Fruit fly (Drosophila melanogaster) whole organism, larva: ENCODE measurements around the gene CG6236.

Experiments
- noc ChIP-seq: fragments of 200-800 bp; sonication (Bioruptor generic); optimal IDR thresholded peaks from 3 replicates; lab custom pipeline; 2019; ENCODE audit warnings: missing biosample characterization, mild to moderate bottlenecking, missing genetic modification characterization, moderate library complexity

Gene CG6236

DNA sequence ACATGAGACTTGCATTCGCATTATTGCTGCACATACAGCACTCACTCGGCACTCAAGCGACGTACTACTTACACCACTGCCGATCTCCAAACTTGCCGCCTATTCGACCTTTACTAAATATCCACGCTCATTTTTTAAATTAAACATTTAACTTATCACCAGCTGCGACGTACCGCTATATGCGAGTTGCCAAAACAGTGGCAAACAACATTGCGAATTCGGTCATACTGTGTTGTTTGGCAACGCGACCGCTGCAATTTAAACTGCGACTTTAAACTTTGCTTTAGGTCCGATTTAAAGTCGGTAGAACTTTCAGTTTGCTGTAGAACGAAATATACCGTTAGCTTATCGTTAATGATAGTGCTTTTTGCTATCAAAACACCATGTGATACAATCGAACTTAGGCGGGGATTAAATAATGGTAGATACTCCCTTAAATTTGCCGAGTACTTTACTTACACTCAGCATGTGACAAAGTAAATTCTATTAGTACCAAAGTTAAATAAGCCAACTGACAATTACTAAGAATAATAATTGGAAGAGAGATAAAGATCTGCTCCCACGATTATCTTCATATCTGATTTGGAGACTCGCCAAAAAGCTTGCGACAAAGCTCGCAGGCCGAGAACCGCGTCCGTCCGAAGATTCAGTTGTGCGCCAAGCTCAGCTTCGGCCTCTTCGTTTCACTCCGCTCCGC is at the start of gene CG6236, which contains the start of gene ea:
CG6236 (minus strand) TSS at position 187 of the 697 bp plus-strand sequence.
ea (plus strand) TSS at position 647 of the 697 bp plus-strand sequence.
- no peak for TF ChIP-seq noc (tag; lab: Kevin White, UChicago)

DNA sequence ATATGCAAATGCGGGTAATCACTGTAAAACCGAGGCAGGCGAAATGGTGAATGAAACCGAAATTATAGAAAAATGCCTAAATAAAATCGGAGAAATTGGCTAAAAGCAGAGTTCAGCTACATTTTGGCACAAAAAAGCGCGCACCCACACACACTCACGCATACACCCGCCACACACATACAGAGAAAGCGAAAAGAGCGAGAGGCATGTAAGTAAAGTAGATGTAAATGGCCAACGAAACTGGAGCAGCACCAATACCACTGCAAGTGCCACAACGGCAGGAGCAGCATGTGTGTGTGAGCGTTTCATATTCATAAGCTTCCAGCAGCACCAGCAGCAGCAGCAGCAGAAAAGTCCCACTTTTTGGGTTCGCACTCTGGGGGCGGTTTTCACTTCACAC is 47.4 kb upstream of the CG6236 start:
- no peak for TF ChIP-seq noc (tag; lab: Kevin White, UChicago)

DNA sequence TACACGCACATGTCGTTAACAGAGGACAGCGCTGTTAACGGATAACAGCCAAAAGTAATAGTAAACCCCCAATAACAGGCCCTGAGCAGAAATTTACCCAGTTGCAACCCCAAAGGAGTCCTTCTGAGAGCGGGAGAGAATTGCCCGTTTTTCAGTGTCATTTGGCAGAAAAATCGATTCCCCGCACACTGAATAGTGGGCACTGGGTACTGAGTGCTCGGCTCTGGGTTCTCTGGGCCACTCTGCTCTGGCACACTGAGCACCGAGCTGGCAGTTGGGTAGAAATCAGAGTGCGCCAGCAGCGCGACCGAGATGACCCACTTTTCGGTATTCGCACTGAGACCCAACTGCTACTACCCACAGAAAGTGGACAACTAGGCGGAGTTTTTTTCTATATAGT is 46.3 kb upstream of the CG6236 start, which contains the start of gene Rbp:
Rbp (plus strand) TSS at position 239 of the 400 bp plus-strand sequence.
- TF ChIP-seq noc (tag; lab: Kevin White, UChicago), result no peak

DNA sequence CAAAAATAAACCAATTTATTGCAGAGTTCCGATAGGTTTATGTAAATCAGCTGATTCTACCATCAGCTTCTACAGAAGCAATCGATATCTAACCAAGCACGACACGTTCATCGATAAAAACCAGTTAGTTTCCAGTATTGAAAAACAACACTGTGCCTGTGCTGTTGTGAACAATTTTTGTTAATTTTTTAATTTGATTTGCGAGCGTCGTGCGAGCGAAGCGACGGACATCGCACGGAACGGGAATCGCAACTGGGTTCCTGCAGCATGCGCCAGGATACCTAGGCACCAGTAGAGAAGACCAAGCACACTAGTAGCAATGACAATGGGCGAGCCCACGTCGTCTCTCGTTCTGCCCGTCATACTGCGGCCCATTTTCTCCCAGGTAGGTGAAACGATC is 43.8 kb upstream of the CG6236 start, which contains the start of the genes Ccm3 and CG6136:
Ccm3 (plus strand) TSS at position 125 of the 400 bp plus-strand sequence.
CG6136 (minus strand) TSS at position 380 of the 400 bp plus-strand sequence.
- TF ChIP-seq noc (tag; lab: Kevin White, UChicago), result peak; percentile 52

DNA sequence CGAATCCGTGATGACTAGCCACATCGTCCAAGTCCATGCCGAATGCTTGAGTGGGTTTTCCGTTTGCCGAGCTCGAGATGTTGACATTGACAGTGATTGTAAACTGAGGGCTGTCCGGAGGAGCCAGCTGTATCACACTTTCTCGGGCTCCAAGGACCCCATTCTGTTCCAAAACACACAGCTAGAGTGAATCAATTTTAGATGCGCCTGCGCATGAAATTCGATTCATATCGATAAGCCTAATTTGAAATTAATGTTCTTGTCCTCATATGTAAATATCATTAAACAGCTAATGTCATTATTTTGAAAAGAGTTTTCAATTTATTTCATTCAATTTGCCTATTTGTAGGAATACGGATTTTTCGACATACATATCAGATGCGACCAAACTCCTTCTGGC is 41.7 kb upstream of the CG6236 start, which contains the start of gene CG14868:
CG14868 (minus strand) TSS at position 204 of the 400 bp plus-strand sequence.
- no peak for TF ChIP-seq noc (tag; lab: Kevin White, UChicago)

DNA sequence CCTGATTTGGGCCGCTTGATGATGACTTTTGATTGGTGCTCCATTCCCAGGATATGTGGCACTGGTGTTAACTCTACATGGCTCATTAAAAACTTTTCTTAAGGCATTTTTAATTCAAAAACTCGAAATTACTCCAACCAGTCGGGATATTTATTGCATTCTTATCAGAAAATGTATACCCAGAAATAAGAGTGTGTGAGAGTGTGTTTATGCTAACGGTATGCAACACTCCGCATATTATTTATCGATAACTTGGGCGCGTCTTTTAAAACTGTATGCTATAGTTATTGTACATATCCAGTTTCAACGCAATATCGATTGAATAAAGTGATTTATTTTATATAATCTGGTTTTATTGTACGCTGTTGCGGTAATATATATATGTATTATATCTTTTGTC is 39.4 kb upstream of the CG6236 start, which contains the start of gene CG34404:
CG34404 (minus strand) TSS at position 189 of the 400 bp plus-strand sequence.
- TF ChIP-seq noc (tag; lab: Kevin White, UChicago), result no peak

DNA sequence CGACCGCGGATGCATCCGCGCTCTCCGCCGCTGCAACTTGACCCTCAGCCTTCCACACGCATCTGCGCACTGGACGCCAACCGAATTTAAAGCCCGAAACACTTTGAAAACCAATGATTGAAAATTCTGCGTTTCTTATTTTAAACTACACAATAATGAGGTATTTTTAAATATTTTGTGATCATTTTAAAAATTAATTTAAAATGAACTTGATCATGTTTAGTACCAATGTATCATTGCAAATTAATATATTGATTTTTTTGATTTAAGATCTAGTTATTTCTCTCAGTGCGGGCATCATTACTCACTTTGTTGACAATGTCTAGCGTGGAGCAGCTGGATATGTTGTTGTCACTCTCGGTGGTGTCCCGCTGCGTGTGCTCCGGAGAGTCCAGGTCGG is 38.8 kb upstream of the CG6236 start:
- no peak for TF ChIP-seq noc (tag; lab: Kevin White, UChicago)

DNA sequence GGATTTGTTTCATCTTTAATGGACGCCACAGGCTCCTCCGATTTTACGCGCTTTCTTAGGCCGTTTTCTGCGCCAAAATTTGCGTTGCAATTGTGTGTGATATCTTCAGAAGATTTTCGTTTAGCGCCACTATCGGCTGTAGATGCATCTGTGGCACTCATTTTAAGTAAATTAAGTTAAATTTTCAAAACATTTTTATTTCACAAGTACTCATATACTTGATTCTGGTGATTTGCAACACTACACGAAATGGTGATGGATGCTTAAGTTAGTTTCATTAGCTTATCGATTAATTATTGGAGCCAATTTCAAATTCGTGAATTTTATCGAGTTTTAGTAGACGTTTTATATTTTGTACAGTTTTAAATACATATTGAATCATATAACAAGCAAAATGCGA is 35.5 kb upstream of the CG6236 start, which contains the start of gene CG6171:
CG6171 (minus strand) TSS at position 250 of the 400 bp plus-strand sequence.
- no peak for TF ChIP-seq noc (tag; lab: Kevin White, UChicago)

DNA sequence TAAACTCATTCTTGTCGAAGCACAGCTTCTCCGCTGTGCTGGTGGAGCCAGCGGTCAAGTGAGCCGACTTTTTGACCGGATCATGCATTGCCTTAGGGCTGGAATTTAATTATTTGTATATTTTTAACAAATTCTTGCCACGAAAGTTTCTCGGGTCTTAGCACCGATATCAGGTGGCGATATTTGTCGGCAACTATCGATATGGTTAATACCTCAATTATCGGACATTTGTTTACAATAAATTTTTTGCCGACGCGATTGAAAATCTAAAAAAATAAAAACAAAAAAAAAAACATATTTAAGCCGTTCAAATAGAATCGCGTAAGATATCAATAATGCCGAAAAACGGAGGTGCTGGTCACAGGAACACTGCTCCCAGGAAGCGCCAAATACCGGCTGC is 33.4 kb upstream of the CG6236 start, which contains the start of the genes Cog2 and Trax:
Cog2 (minus strand) TSS at position 168 of the 400 bp plus-strand sequence.
Trax (plus strand) TSS at position 203 of the 400 bp plus-strand sequence.
- TF ChIP-seq noc (tag; lab: Kevin White, UChicago), result no peak

DNA sequence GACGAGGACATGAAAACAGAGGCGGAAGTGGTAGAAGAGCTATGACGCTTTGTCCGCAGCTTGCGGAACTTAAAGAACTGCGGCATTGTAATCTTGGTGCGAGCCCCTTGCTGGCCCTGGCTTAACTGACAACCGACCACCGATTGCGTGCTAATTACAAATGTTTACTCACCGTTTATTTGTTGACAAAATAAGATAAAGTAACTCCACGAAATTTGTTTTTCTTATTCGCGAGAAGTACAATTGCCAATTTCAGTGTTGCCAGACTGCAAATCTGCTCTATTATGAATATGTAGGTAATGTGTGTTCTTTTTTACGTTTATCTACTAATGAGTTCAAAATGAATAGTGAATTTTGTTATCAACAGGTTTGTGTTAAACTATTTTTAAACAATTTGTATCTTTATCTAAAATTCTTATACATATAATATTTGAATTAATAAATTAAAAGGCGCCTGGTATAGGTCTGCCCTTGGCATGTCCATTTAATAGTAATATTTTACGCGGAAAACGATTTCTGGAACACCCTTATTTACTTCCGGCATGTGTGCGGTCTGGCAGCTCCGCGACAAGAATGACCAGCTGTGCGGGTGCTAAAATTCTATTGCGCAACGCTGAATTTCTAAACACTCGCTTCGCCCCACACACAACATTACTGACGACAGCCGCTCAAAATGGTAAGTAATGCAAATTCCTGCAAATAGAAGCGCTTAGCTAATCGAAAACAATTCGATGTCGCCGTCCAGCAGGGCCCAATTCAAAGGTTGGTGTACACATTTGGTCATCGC is 28.8 kb upstream of the CG6236 start, which contains the start of the genes Atg4b and Hibch:
Atg4b (minus strand) TSS at position 280 of the 787 bp plus-strand sequence.
Hibch (plus strand) TSS at position 585 of the 787 bp plus-strand sequence.
- peak; percentile 88 for TF ChIP-seq noc (tag; lab: Kevin White, UChicago)

DNA sequence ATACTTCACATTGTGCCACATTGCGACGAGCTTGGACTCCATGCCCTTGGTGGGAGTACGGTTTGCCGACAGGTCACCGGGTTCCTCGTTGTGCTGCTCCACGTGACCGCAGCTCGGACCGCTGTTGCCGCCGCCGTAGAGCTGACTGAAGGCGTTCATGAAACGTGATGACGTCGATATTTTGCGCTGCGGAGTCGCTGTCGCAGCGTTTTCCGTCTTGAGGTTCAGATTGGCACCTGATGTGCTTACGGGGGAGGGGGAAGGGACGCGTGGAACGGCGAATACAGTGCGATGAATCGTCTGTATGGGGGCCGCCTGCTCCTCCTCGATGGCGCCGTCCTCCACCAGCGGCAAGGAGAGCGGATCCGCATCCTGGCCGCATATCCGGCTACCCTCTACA is 28.1 kb upstream of the CG6236 start:
- TF ChIP-seq noc (tag; lab: Kevin White, UChicago), result no peak

DNA sequence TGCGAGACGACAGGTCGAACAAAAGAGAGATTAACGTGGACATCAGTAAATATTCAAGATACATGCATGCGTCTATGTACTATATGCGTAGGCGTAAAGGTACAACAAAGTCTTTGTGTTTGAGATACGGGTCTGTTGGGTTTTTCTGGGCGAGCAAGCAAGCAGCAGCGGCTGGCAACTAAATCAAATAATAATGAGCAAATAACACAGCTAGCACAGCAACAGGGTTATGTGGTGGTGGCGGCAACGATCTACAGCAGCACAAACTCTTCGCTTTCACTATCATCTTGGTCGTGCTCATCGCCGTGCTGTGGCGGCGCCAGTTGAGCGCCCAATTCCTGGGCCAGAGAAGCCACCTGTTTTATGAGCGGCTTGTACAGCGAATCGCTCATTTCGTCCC is 25.9 kb upstream of the CG6236 start:
- TF ChIP-seq noc (tag; lab: Kevin White, UChicago), result no peak

DNA sequence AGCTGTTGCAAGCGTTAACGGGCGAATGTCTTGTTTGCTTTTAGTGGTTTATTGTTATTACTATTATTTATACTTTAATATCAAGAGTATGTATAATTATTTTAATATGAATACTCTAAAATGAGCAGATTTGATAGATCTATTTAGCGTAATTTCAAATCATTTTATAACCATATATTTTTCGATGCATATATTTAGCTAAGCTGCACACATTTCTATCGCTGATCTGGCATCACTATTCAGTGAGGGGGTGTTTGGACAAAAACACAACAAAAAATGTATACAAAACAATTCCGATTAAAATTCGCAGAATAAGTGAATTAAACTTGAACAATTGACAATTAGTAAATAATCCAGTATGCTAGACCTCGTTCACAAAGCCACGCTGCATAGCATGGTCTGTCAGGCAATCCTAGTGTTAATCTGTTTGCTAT is 22.9 kb upstream of the CG6236 start, which contains the start of the genes Trs33 and Tmtc4:
Trs33 (minus strand) TSS at position 3 of the 434 bp plus-strand sequence.
Tmtc4 (plus strand) TSS at position 233 of the 434 bp plus-strand sequence.
- peak; percentile 47 for TF ChIP-seq noc (tag; lab: Kevin White, UChicago)

DNA sequence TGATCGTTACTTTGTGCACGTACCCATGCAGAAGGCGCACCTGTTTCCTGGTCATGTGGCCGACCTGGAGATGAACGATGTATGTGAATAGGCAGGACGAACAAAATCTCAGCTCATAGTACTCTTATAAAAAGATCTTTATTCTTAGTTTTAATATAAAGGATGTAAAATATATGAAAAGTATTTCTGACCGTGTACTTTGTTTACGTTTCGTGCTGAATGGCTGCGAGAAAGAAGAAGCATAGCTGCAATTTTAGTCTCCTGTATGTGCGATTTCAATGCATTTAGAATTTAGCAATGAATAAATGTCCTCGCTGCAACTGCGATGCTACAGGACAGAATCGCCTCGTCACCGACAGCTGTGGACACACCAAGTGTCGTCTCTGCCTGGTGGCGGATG is 19.8 kb upstream of the CG6236 start, which contains the start of the genes CG42726 and CG42727:
CG42726 (plus strand) TSS at position 227 of the 400 bp plus-strand sequence.
CG42727 (plus strand) TSS at position 227 of the 400 bp plus-strand sequence.
- no peak for TF ChIP-seq noc (tag; lab: Kevin White, UChicago)

DNA sequence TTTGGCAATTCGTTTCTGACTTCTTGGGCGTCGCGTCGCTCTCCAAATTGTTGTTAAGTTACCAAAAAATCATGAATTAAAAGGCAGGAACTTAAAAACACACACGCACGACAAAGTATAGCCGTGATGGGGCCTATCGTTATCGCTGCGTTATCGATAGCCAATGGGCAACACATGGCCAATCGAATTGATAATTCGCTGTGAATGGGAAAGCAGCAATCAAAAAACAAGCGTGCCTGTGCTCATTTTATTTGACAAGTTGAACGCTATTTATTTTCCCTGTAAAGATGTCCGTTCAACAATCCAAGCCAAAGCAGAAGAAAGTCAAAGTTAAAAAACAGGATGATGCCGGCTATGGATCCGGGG is 17.9 kb upstream of the CG6236 start, which contains the start of the genes Surf4 and CG31301:
Surf4 (minus strand) TSS at position 159 of the 366 bp plus-strand sequence.
CG31301 (plus strand) TSS at position 188 of the 366 bp plus-strand sequence.
- no peak for TF ChIP-seq noc (tag; lab: Kevin White, UChicago)
